Worm (Caenorhabditis elegans) whole organism, L4 larva: ENCODE results near the gene C01G12.7.

Experiments used
- ceh-82 ChIP-seq: sonication (generic microtip); optimal IDR thresholded peaks from 2 replicates; lab custom pipeline; 2017; ENCODE audit warnings: missing biosample characterization, missing genetic modification characterization
- lin-15B ChIP-seq: fragments of 150-350 bp; sonication (generic microtip); optimal IDR thresholded peaks from 3 replicates; lab custom pipeline; 2014; ENCODE audit warnings: missing biosample characterization, missing genetic modification characterization
- madf-5 ChIP-seq, 2 experiments: fragments of 200-800 bp; sonication (Bioruptor generic); IDR thresholded peaks; 2 replicates each; pipeline ENCODE4 v1.3.6; 2022; ENCODE audit warnings: missing compliant biosample characterization in 2 of 2, missing genetic modification characterization in 2 of 2
- vab-7 ChIP-seq: fragments of 200-800 bp; sonication (Bioruptor generic); IDR thresholded peaks from 2 replicates; pipeline ENCODE4 v1.3.6; 2022; ENCODE audit warnings: missing genetic modification reagents, missing genetic modification characterization, missing compliant biosample characterization

ce11 chrII:14574790-14575189, 16.9 kb downstream of the C01G12.7 start:
- TF ChIP-seq madf-5 (GFP tag; IDR thresholded peaks at IDR 0.05; lab: Robert Waterston, UW) (0 out of 4 replicates have a peak, but pooled peaks of 1 of the 2 experiments have one; percentile 64), ceh-82 (no peak), lin-15B (tag; lab: Kevin White, UChicago) (no peak), vab-7 (GFP tag; lab: Robert Waterston, UW) (no peak)
